Fruit fly (Drosophila melanogaster): ENCODE results near the gene CG15369.

- TF ChIP-seq CG12768 (GFP tag; optimal IDR thresholded peaks at IDR 0.05), result no peak
- TF ChIP-seq ovo (GFP tag; optimal IDR thresholded peaks at IDR 0.05), result no peak
- TF ChIP-seq CG11617 (GFP tag; optimal IDR thresholded peaks at IDR 0.05), result no peak
- TF ChIP-seq Mnt (GFP tag; optimal IDR thresholded peaks at IDR 0.05), result no peak
- TF ChIP-seq Hr96 (GFP tag; optimal IDR thresholded peaks at IDR 0.05), result no peak
- TF ChIP-seq kay (GFP tag; ENCODE audit: borderline replicate concordance), result no peak
- TF ChIP-seq bab1 (GFP tag; optimal IDR thresholded peaks at IDR 0.05), result peak; percentile 26
- TF ChIP-seq CG14711 (tag; optimal IDR thresholded peaks at IDR 0.05), result no peak
- no peak for TF ChIP-seq CG5204 (GFP tag; optimal IDR thresholded peaks at IDR 0.05)
- peak; percentile 9 for TF ChIP-seq CG33017 (tag; optimal IDR thresholded peaks at IDR 0.05)
- no peak for TF ChIP-seq CG7101 (tag; optimal IDR thresholded peaks at IDR 0.05)
- no peak for TF ChIP-seq Clk (GFP tag; optimal IDR thresholded peaks at IDR 0.05)
- no peak for TF ChIP-seq Crg-1 (GFP tag; optimal IDR thresholded peaks at IDR 0.05)
These were observed 3.8 kb downstream of the CG15369 start for dm6 chrX:9220434-9220833.
